Fruit fly (Drosophila melanogaster) whole organism, embryonic: ENCODE results near the gene Dpm3.

Experiments used
- Abd-B ChIP-seq: fragments of 200-800 bp; sonication (Bioruptor generic); optimal IDR thresholded peaks from 2 replicates; lab custom pipeline; 2018; ENCODE audit warnings: missing biosample characterization, mild to moderate bottlenecking, missing genetic modification characterization, moderate library complexity
- CG10654 ChIP-seq: fragments of 200-800 bp; sonication (Bioruptor generic); optimal IDR thresholded peaks from 2 replicates; lab custom pipeline; 2016; ENCODE audit warnings: missing biosample characterization, missing genetic modification characterization
- CG11456 ChIP-seq: fragments of 200-800 bp; sonication (Bioruptor generic); IDR thresholded peaks from 3 replicates; pipeline ENCODE4 v1.3.6; 2022; ENCODE audit warnings: missing biosample characterization, missing genetic modification characterization
- CG12744 ChIP-seq: fragments of 200-800 bp; sonication (Bioruptor generic); optimal IDR thresholded peaks from 2 replicates; lab custom pipeline; 2016; ENCODE audit warnings: missing biosample characterization, missing genetic modification characterization
- CG16863 ChIP-seq: fragments of 200-800 bp; sonication (Bioruptor generic); optimal IDR thresholded peaks from 3 replicates; lab custom pipeline; 2016; ENCODE audit warnings: missing biosample characterization, missing genetic modification characterization
- CG17385 ChIP-seq: fragments of 200-800 bp; sonication (Bioruptor generic); optimal IDR thresholded peaks from 3 replicates; lab custom pipeline; 2018; ENCODE audit warnings: missing biosample characterization, mild to moderate bottlenecking, missing genetic modification characterization
- CG3163 ChIP-seq: fragments of 200-800 bp; sonication (Bioruptor generic); optimal IDR thresholded peaks from 3 replicates; lab custom pipeline; 2016; ENCODE audit warnings: missing biosample characterization, missing genetic modification characterization
- CG33557 ChIP-seq: fragments of 200-800 bp; sonication (Bioruptor generic); optimal IDR thresholded peaks from 2 replicates; lab custom pipeline; 2019; ENCODE audit warnings: missing biosample characterization, mild to moderate bottlenecking, missing genetic modification characterization, moderate library complexity
- CG3838 ChIP-seq: fragments of 200-800 bp; sonication (Bioruptor generic); optimal IDR thresholded peaks from 3 replicates; lab custom pipeline; 2016; ENCODE audit warnings: missing biosample characterization, missing genetic modification characterization
- CG5953 ChIP-seq: fragments of 200-800 bp; sonication (Bioruptor generic); IDR thresholded peaks from 2 replicates; pipeline ENCODE4 v1.3.6; 2022; ENCODE audit warnings: missing biosample characterization, missing genetic modification characterization
- CG7745 ChIP-seq: fragments of 200-800 bp; sonication (Bioruptor generic); optimal IDR thresholded peaks from 2 replicates; lab custom pipeline; 2018; ENCODE audit warnings: missing biosample characterization, mild to moderate bottlenecking, missing genetic modification characterization, moderate library complexity
- CG8359 ChIP-seq: fragments of 200-800 bp; sonication (Bioruptor generic); optimal IDR thresholded peaks from 2 replicates; lab custom pipeline; 2017; ENCODE audit warnings: missing biosample characterization, mild to moderate bottlenecking, missing genetic modification characterization, borderline replicate concordance
- CG9727 ChIP-seq: fragments of 200-800 bp; sonication (Bioruptor generic); optimal IDR thresholded peaks from 3 replicates; lab custom pipeline; 2017; ENCODE audit warnings: missing biosample characterization, mild to moderate bottlenecking, missing genetic modification characterization
- CG9932 ChIP-seq: fragments of 200-800 bp; sonication (Bioruptor generic); IDR thresholded peaks from 2 replicates; pipeline ENCODE4 v1.3.6; 2022; ENCODE audit warnings: missing biosample characterization, missing genetic modification characterization
- Fer1 ChIP-seq: fragments of 200-800 bp; sonication (Bioruptor generic); optimal IDR thresholded peaks from 2 replicates; lab custom pipeline; 2017; ENCODE audit warnings: missing biosample characterization, mild to moderate bottlenecking, missing genetic modification characterization
- HLHmδ ChIP-seq: fragments of 200-800 bp; sonication (Bioruptor generic); optimal IDR thresholded peaks from 2 replicates; lab custom pipeline; 2018; ENCODE audit warnings: missing biosample characterization, mild to moderate bottlenecking, missing genetic modification characterization, moderate library complexity
- Lpt ChIP-seq: fragments of >200 bp; optimal IDR thresholded peaks from 2 replicates; lab custom pipeline; 2018; ENCODE audit warnings: missing biosample characterization, missing genetic modification characterization
- MBD-R2 ChIP-seq: fragments of 200-800 bp; sonication (Bioruptor generic); IDR thresholded peaks from 2 replicates; pipeline ENCODE4 v1.3.6; 2022; ENCODE audit warnings: missing biosample characterization, missing genetic modification characterization
- Med ChIP-seq: fragments of 200-800 bp; sonication (Bioruptor generic); peaks from one replicate; lab custom pipeline; 2016; ENCODE audit warnings: missing biosample characterization, missing genetic modification characterization, mild to moderate bottlenecking, inconsistent platforms, moderate library complexity
- Meics ChIP-seq: fragments of 200-800 bp; sonication (Bioruptor generic); optimal IDR thresholded peaks from 2 replicates; lab custom pipeline; 2017; ENCODE audit warnings: missing biosample characterization, mild to moderate bottlenecking, missing genetic modification characterization
- Optix ChIP-seq: fragments of 200-800 bp; sonication (Bioruptor generic); IDR thresholded peaks from 3 replicates; pipeline ENCODE4 v1.3.6; 2022; ENCODE audit warnings: missing biosample characterization, missing genetic modification characterization
- Poxn ChIP-seq: fragments of 200-800 bp; sonication (Bioruptor generic); IDR thresholded peaks from 2 replicates; pipeline ENCODE4 v1.3.6; 2022; ENCODE audit warnings: missing biosample characterization, missing genetic modification characterization
- Sox100B ChIP-seq: fragments of 200-800 bp; sonication (Bioruptor generic); optimal IDR thresholded peaks from 3 replicates; lab custom pipeline; 2018; ENCODE audit warnings: missing biosample characterization, mild to moderate bottlenecking, missing genetic modification characterization
- Sox102F ChIP-seq: fragments of 200-800 bp; sonication (Bioruptor generic); optimal IDR thresholded peaks from 2 replicates; lab custom pipeline; 2018; ENCODE audit warnings: missing biosample characterization, mild to moderate bottlenecking, missing genetic modification characterization, moderate library complexity
- TFAM ChIP-seq: fragments of 200-800 bp; sonication (Bioruptor generic); optimal IDR thresholded peaks from 2 replicates; lab custom pipeline; 2017; ENCODE audit warnings: missing biosample characterization, missing genetic modification characterization, inconsistent platforms
- ap ChIP-seq: fragments of 200-800 bp; sonication (Bioruptor generic); IDR thresholded peaks from 2 replicates; pipeline ENCODE4 v1.3.6; 2022; ENCODE audit warnings: missing biosample characterization, missing genetic modification characterization
- cato ChIP-seq: fragments of 200-800 bp; sonication (Bioruptor generic); optimal IDR thresholded peaks from 2 replicates; lab custom pipeline; 2016; ENCODE audit warnings: missing biosample characterization, missing genetic modification characterization, borderline replicate concordance
- dpn ChIP-seq, 2 experiments: fragments of 200-800 bp; sonication (Bioruptor generic); optimal IDR thresholded peaks; 3 replicates each; lab custom pipeline; 2016; ENCODE audit warnings: missing biosample characterization in 2 of 2, missing genetic modification characterization in 2 of 2
- fd96Cb ChIP-seq: fragments of 200-800 bp; sonication (Bioruptor generic); optimal IDR thresholded peaks from 2 replicates; lab custom pipeline; 2018; ENCODE audit warnings: missing biosample characterization, mild to moderate bottlenecking, missing genetic modification characterization, moderate library complexity
- gcm2 ChIP-seq: fragments of 200-800 bp; sonication (Bioruptor generic); optimal IDR thresholded peaks from 2 replicates; lab custom pipeline; 2016; ENCODE audit warnings: missing biosample characterization, missing genetic modification characterization
- gsb ChIP-seq: fragments of 200-800 bp; sonication (Bioruptor generic); IDR thresholded peaks from 2 replicates; pipeline ENCODE4 v1.3.6; 2022; ENCODE audit warnings: missing biosample characterization, missing genetic modification characterization
- h ChIP-seq: fragments of >200 bp; optimal IDR thresholded peaks from 2 replicates; lab custom pipeline; 2017
- her ChIP-seq: fragments of 200-800 bp; sonication (Bioruptor generic); optimal IDR thresholded peaks from 2 replicates; lab custom pipeline; 2016; ENCODE audit warnings: missing biosample characterization, missing genetic modification characterization
- kay ChIP-seq: fragments of 200-800 bp; sonication (Bioruptor generic); optimal IDR thresholded peaks from 2 replicates; lab custom pipeline; 2016; ENCODE audit warnings: missing biosample characterization, missing genetic modification characterization
- klu ChIP-seq: fragments of 200-800 bp; sonication (Bioruptor generic); IDR thresholded peaks from 2 replicates; pipeline ENCODE4 v1.3.6; 2022; ENCODE audit warnings: missing biosample characterization, missing genetic modification characterization
- kni ChIP-seq: fragments of 200-800 bp; sonication (Bioruptor generic); optimal IDR thresholded peaks from 3 replicates; lab custom pipeline; 2017; ENCODE audit warnings: mild to moderate bottlenecking, missing biosample characterization, missing genetic modification reagents, missing genetic modification characterization
- maf-S ChIP-seq: fragments of 200-800 bp; sonication (Bioruptor generic); optimal IDR thresholded peaks from 2 replicates; lab custom pipeline; 2016; ENCODE audit warnings: missing biosample characterization, missing genetic modification characterization
- pfk ChIP-seq: fragments of 200-800 bp; sonication (Bioruptor generic); optimal IDR thresholded peaks from 2 replicates; lab custom pipeline; 2018; ENCODE audit warnings: missing biosample characterization, mild to moderate bottlenecking, missing genetic modification characterization, moderate library complexity
- pho ChIP-seq: fragments of 200-800 bp; sonication (Bioruptor generic); optimal IDR thresholded peaks from 2 replicates; lab custom pipeline; 2016; ENCODE audit warnings: missing biosample characterization, missing genetic modification characterization
- prd ChIP-seq, 3 experiments: fragments of >200 bp in 2 of 3; fragments of 200-800 bp in 1 of 3; sonication (Bioruptor generic) in 1 of 3; optimal IDR thresholded peaks in 2 of 3; IDR thresholded peaks in 1 of 3; 2 replicates in 2 of 3; 3 replicates in 1 of 3; pipeline versions ENCODE4 v1.3.6 to Lab custom; 2017 to 2022; ENCODE audit warnings: missing biosample characterization in 1 of 3, missing genetic modification characterization in 1 of 3
- run ChIP-seq: fragments of 200-800 bp; sonication (Bioruptor generic); optimal IDR thresholded peaks from 3 replicates; lab custom pipeline; 2018; ENCODE audit warnings: missing biosample characterization, mild to moderate bottlenecking, missing genetic modification characterization
- sim ChIP-seq: fragments of 200-800 bp; sonication (Bioruptor generic); IDR thresholded peaks from 2 replicates; pipeline ENCODE4 v1.3.6; 2022; ENCODE audit warnings: missing biosample characterization, missing genetic modification characterization
- slbo ChIP-seq: fragments of 200-800 bp; sonication (Bioruptor generic); IDR thresholded peaks from 2 replicates; pipeline ENCODE4 v1.3.6; 2022; ENCODE audit warnings: missing biosample characterization, missing genetic modification characterization
- sr ChIP-seq: fragments of 200-800 bp; sonication (Bioruptor generic); IDR thresholded peaks from 3 replicates; pipeline ENCODE4 v1.3.6; 2022; ENCODE audit warnings: missing biosample characterization, missing genetic modification characterization
- tio ChIP-seq: fragments of 200-800 bp; sonication (Bioruptor generic); optimal IDR thresholded peaks from 2 replicates; lab custom pipeline; 2017; ENCODE audit warnings: missing biosample characterization, missing genetic modification characterization, inconsistent platforms
- twi ChIP-seq: fragments of 200-800 bp; optimal IDR thresholded peaks from 2 replicates; lab custom pipeline; 2019; ENCODE audit warnings: missing biosample characterization, mild to moderate bottlenecking, missing genetic modification characterization, moderate library complexity
- unc-4 ChIP-seq: fragments of 200-800 bp; sonication (Bioruptor generic); IDR thresholded peaks from 2 replicates; pipeline ENCODE4 v1.3.6; 2022; ENCODE audit warnings: missing biosample characterization, missing genetic modification characterization; ENCODE audit not compliant: partially characterized antibody
- vnd ChIP-seq: fragments of 200-800 bp; sonication (Bioruptor generic); IDR thresholded peaks from 3 replicates; pipeline ENCODE4 v1.3.6; 2022; ENCODE audit warnings: missing biosample characterization, missing genetic modification characterization; ENCODE audit not compliant: partially characterized antibody

Gene Dpm3

dm6 chr3R:13364175-13365174 lies 38.4 kb downstream of the Dpm3 start, which contains the start of gene Dic1 (continued):
- TF ChIP-seq CG3838 (peak; percentile 71), pho (peak; percentile 95), slbo (GFP tag; lab: Robert Waterston, UW) (peak; percentile 93), CG16863 (GFP tag; lab: Kevin White, UChicago) (peak; percentile 87), CG5953 (GFP tag; lab: Robert Waterston, UW) (peak; percentile 74), Optix (GFP tag; lab: Robert Waterston, UW) (peak; percentile 37; the same call in 1 of the 3 replicates), cato (GFP tag; lab: Kevin White, UChicago) (peak; percentile 92), gcm2 (peak; percentile 88), kni (GFP tag; lab: Kevin White, UChicago) (peak; percentile 94), run (tag; lab: Kevin White, UChicago) (peak; percentile 93), dpn (GFP tag; optimal IDR thresholded peaks at IDR 0.05; lab: Kevin White, UChicago) (peak; percentile 93 to 95), Med (GFP tag; lab: Kevin White, UChicago) (peak; percentile 98), unc-4 (GFP tag; lab: Robert Waterston, UW) (no peak), CG17385 (peak; percentile 95), Fer1 (GFP tag; lab: Kevin White, UChicago) (peak; percentile 98), CG33557 (peak; percentile 90), Abd-B (GFP tag; lab: Kevin White, UChicago) (peak; percentile 96), maf-S (GFP tag; lab: Kevin White, UChicago) (peak; percentile 87), sr (GFP tag; lab: Robert Waterston, UW) (peak; percentile 80), sim (GFP tag; lab: Robert Waterston, UW) (no peak), pfk (GFP tag; lab: Kevin White, UChicago) (peak; percentile 29), TFAM (GFP tag; lab: Kevin White, UChicago) (peak; percentile 65), Meics (GFP tag; lab: Kevin White, UChicago) (peak; percentile 98), CG3163 (peak; percentile 64), Sox102F (GFP tag; lab: Kevin White, UChicago) (peak; percentile 98), CG9727 (GFP tag; lab: Kevin White, UChicago) (peak; percentile 99), Poxn (peak; percentile 84), kay (peak; percentile 91), CG8359 (GFP tag; lab: Kevin White, UChicago) (peak; percentile 90), CG7745 (tag; lab: Kevin White, UChicago) (no peak), CG12744 (GFP tag; lab: Kevin White, UChicago) (peak; percentile 86), CG11456 (peak; percentile 85), HLHmδ (peak; percentile 82), tio (GFP tag; lab: Kevin White, UChicago) (peak; percentile 98), twi (tag; lab: Kevin White, UChicago) (peak; percentile 89), CG10654 (GFP tag; lab: Kevin White, UChicago) (peak; percentile 93), CG9932 (GFP tag; lab: Robert Waterston, UW) (peak; percentile 94), fd96Cb (tag; lab: Kevin White, UChicago) (peak; percentile 98), Lpt (GFP tag; lab: Kevin White, UChicago) (no peak), prd (optimal IDR thresholded peaks at IDR 0.05; lab: Kevin White, UChicago) (no peak), prd (GFP tag; IDR thresholded peaks at IDR 0.05; lab: Robert Waterston, UW) (peak; percentile 92), MBD-R2 (GFP tag; lab: Robert Waterston, UW) (peak; percentile 84), klu (GFP tag; lab: Robert Waterston, UW) (peak; percentile 92), ap (GFP tag; lab: Robert Waterston, UW) (peak; percentile 75; the same call in 1 of the 2 replicates), vnd (GFP tag; lab: Robert Waterston, UW) (0 out of 3 replicates have a peak, but pooled peaks have one; percentile 7), her (GFP tag; lab: Kevin White, UChicago) (peak; percentile 78), gsb (GFP tag; lab: Robert Waterston, UW) (peak; percentile 75), Sox100B (GFP tag; lab: Kevin White, UChicago) (peak; percentile 99), h (lab: Kevin White, UChicago) (no peak)
